Worm (Caenorhabditis elegans): ENCODE measurements around the gene gst-42.

gst-42 gene

ce11 chrX:11745821-11746485 is 18.2 kb upstream of the gst-42 start, which contains the start of gene C40H5.2:
Gene C40H5.2, plus strand, starts transcription at chrX:11746076.
- TF ChIP-seq repo-1 (tag; optimal IDR thresholded peaks at IDR 0.05), result no peak
- no peak for TF ChIP-seq lsy-27 (tag; optimal IDR thresholded peaks at IDR 0.05; ENCODE audit: borderline replicate concordance, insufficient read depth)
- no peak for TF ChIP-seq cebp-1 (GFP tag; IDR thresholded peaks at IDR 0.05)
- no peak for TF ChIP-seq cebp-1 (tag; optimal IDR thresholded peaks at IDR 0.05)

- TF ChIP-seq fkh-3 (tag; optimal IDR thresholded peaks at IDR 0.05), result no peak
These were observed 16.0 kb upstream of the gst-42 start for ce11 chrX:11743723-11744122.

ce11 chrX:11738602-11739100 is 10.9 kb upstream of the gst-42 start, which contains the start of gene nspa-9:
Gene nspa-9, plus strand, starts transcription at chrX:11739050.
- TF ChIP-seq atf-7 (tag; optimal IDR thresholded peaks at IDR 0.05) (peak; percentile 9), ets-4 (GFP tag; optimal IDR thresholded peaks at IDR 0.05) (no peak), nhr-80 (tag; optimal IDR thresholded peaks at IDR 0.05) (peak; percentile 86), pha-4 (tag; optimal IDR thresholded peaks at IDR 0.05) (peak; percentile 38)

ce11 chrX:11737053-11737452 is 9.3 kb upstream of the gst-42 start, which contains the start of gene D1053.3:
Gene D1053.3, minus strand, starts transcription at chrX:11737153.
- TF ChIP-seq bed-1 (GFP tag; IDR thresholded peaks at IDR 0.05) (no peak), ztf-18 (tag; optimal IDR thresholded peaks at IDR 0.05) (no peak), ztf-6 (GFP tag; IDR thresholded peaks at IDR 0.05) (no peak), lir-1 (GFP tag; conservative IDR thresholded peaks at IDR 0.05) (no peak), F39B2.1 (GFP tag; IDR thresholded peaks at IDR 0.05) (no peak), mes-4 (tag; optimal IDR thresholded peaks at IDR 0.05) (no peak), F52B5.7 (tag; optimal IDR thresholded peaks at IDR 0.05) (no peak), F37B4.10 (GFP tag; IDR thresholded peaks at IDR 0.05) (no peak), nhr-27 (tag; optimal IDR thresholded peaks at IDR 0.05) (no peak), let-607 (tag; optimal IDR thresholded peaks at IDR 0.05) (no peak), ama-1 (optimal IDR thresholded peaks at IDR 0.05) (no peak), ama-1 (GFP tag; optimal IDR thresholded peaks at IDR 0.05) (no peak), nhr-80 (tag; optimal IDR thresholded peaks at IDR 0.05) (no peak), sea-2 (GFP tag; IDR thresholded peaks at IDR 0.05) (no peak)

- TF ChIP-seq lin-54 (GFP tag; optimal IDR thresholded peaks at IDR 0.05) (no peak), ama-1 (optimal IDR thresholded peaks at IDR 0.05) (no peak), ama-1 (GFP tag; optimal IDR thresholded peaks at IDR 0.05) (no peak), ztf-3 (GFP tag; optimal IDR thresholded peaks at IDR 0.05) (no peak), nhr-80 (tag; optimal IDR thresholded peaks at IDR 0.05) (peak; percentile 4)
These were observed 6.4 kb upstream of the gst-42 start for ce11 chrX:11734110-11734509.

ce11 chrX:11732752-11733151 is 5.0 kb upstream of the gst-42 start:
- TF ChIP-seq lir-1 (GFP tag; conservative IDR thresholded peaks at IDR 0.05) (no peak), nfyb-1 (GFP tag; IDR thresholded peaks at IDR 0.05) (no peak), let-607 (tag; optimal IDR thresholded peaks at IDR 0.05) (no peak), K12H6.12 (tag; optimal IDR thresholded peaks at IDR 0.05) (no peak), B0019.2 (GFP tag; conservative IDR thresholded peaks at IDR 0.05) (no peak), cebp-2 (GFP tag; IDR thresholded peaks at IDR 0.05) (no peak), hmg-20 (GFP tag; IDR thresholded peaks at IDR 0.05) (no peak), snpc-1.3 (tag; optimal IDR thresholded peaks at IDR 0.05; ENCODE audit: insufficient read depth) (no peak), snpc-4 (GFP tag; optimal IDR thresholded peaks at IDR 0.05) (no peak), snpc-4 (tag; optimal IDR thresholded peaks at IDR 0.05) (no peak), ceh-100 (GFP tag; IDR thresholded peaks at IDR 0.05) (no peak), B0035.1 (tag; optimal IDR thresholded peaks at IDR 0.05) (no peak), bed-2 (GFP tag; IDR thresholded peaks at IDR 0.05) (no peak), rpc-1 (optimal IDR thresholded peaks at IDR 0.05) (no peak), rpc-1 (tag; optimal IDR thresholded peaks at IDR 0.05) (no peak), nhr-80 (tag; optimal IDR thresholded peaks at IDR 0.05) (no peak), repo-1 (tag; optimal IDR thresholded peaks at IDR 0.05) (no peak), B0336.3 (GFP tag; IDR thresholded peaks at IDR 0.05) (no peak), madf-6 (GFP tag; IDR thresholded peaks at IDR 0.05) (no peak), Y79H2A.3 (GFP tag; conservative IDR thresholded peaks at IDR 0.05) (no peak)

All from whole organism, young adult.